Fruit fly (Drosophila melanogaster) whole organism, embryonic: ENCODE measurements around the gene mrva.
A peak's percentile ranks its signal among the peaks of the same experiment; 100 is the strongest.

Experiments
- Aef1 ChIP-seq: fragments of 200-800 bp; sonication (Bioruptor generic); IDR thresholded peaks from 3 replicates; pipeline ENCODE4 v1.3.6; 2022; ENCODE audit warnings: missing biosample characterization, missing genetic modification characterization
- Atf6 ChIP-seq: fragments of 200-800 bp; sonication (Bioruptor generic); IDR thresholded peaks from 2 replicates; pipeline ENCODE4 v1.3.6; 2022; ENCODE audit warnings: missing biosample characterization, missing genetic modification characterization
- CG10462 ChIP-seq: fragments of 200-800 bp; sonication (Bioruptor generic); optimal IDR thresholded peaks from 2 replicates; lab custom pipeline; 2016; ENCODE audit warnings: missing biosample characterization, missing genetic modification characterization
- CG1233 ChIP-seq: fragments of 200-800 bp; sonication (Bioruptor generic); optimal IDR thresholded peaks from 4 replicates; lab custom pipeline; 2018; ENCODE audit warnings: missing biosample characterization, mild to moderate bottlenecking, missing genetic modification characterization
- CG13123 ChIP-seq: fragments of 200-800 bp; sonication (Bioruptor generic); optimal IDR thresholded peaks from 2 replicates; lab custom pipeline; 2016; ENCODE audit warnings: missing biosample characterization, missing genetic modification characterization
- CG13287 ChIP-seq: fragments of 200-800 bp; sonication (Bioruptor generic); IDR thresholded peaks from 2 replicates; pipeline ENCODE4 v1.3.6; 2022; ENCODE audit warnings: missing biosample characterization, missing genetic modification characterization; ENCODE audit not compliant: partially characterized antibody
- CG14710 ChIP-seq: fragments of 200-800 bp; sonication (Bioruptor generic); optimal IDR thresholded peaks from 3 replicates; lab custom pipeline; 2019; ENCODE audit warnings: missing biosample characterization, mild to moderate bottlenecking, missing genetic modification characterization, moderate library complexity
- CG15514 ChIP-seq: fragments of 200-800 bp; sonication (Bioruptor generic); optimal IDR thresholded peaks from 3 replicates; lab custom pipeline; 2017; ENCODE audit warnings: missing biosample characterization, missing genetic modification characterization, mild to moderate bottlenecking, moderate library complexity, missing genetic modification reagents
- CG1602 ChIP-seq: fragments of 200-800 bp; sonication (Bioruptor generic); optimal IDR thresholded peaks from 3 replicates; lab custom pipeline; 2016; ENCODE audit warnings: missing biosample characterization, missing genetic modification characterization
- CG2202 ChIP-seq: fragments of 200-800 bp; sonication (Bioruptor generic); optimal IDR thresholded peaks from 2 replicates; lab custom pipeline; 2018; ENCODE audit warnings: missing biosample characterization, mild to moderate bottlenecking, missing genetic modification characterization
- CG2875 ChIP-seq: fragments of 200-800 bp; sonication (Bioruptor generic); optimal IDR thresholded peaks from 2 replicates; lab custom pipeline; 2017; ENCODE audit warnings: missing biosample characterization, mild to moderate bottlenecking, missing genetic modification characterization, missing genetic modification reagents
- CG31441 ChIP-seq: fragments of 200-800 bp; sonication (Bioruptor generic); IDR thresholded peaks from 2 replicates; pipeline ENCODE4 v1.3.6; 2022; ENCODE audit warnings: missing biosample characterization, missing genetic modification characterization
- CG3281 ChIP-seq: fragments of 200-800 bp; sonication (Bioruptor generic); optimal IDR thresholded peaks from 3 replicates; lab custom pipeline; 2017; ENCODE audit warnings: missing biosample characterization, mild to moderate bottlenecking, missing genetic modification characterization
- CG33557 ChIP-seq: fragments of 200-800 bp; sonication (Bioruptor generic); optimal IDR thresholded peaks from 2 replicates; lab custom pipeline; 2019; ENCODE audit warnings: missing biosample characterization, mild to moderate bottlenecking, missing genetic modification characterization, moderate library complexity
- CG6765 ChIP-seq: fragments of 200-800 bp; sonication (Bioruptor generic); optimal IDR thresholded peaks from 3 replicates; lab custom pipeline; 2017; ENCODE audit warnings: missing biosample characterization, mild to moderate bottlenecking, missing genetic modification characterization
- CG7745 ChIP-seq: fragments of 200-800 bp; sonication (Bioruptor generic); optimal IDR thresholded peaks from 2 replicates; lab custom pipeline; 2018; ENCODE audit warnings: missing biosample characterization, mild to moderate bottlenecking, missing genetic modification characterization, moderate library complexity
- CG7928 ChIP-seq: fragments of 200-800 bp; sonication (Bioruptor generic); optimal IDR thresholded peaks from 2 replicates; lab custom pipeline; 2017; ENCODE audit warnings: missing biosample characterization, mild to moderate bottlenecking, missing genetic modification characterization
- Deaf1 ChIP-seq: fragments of 200-800 bp; optimal IDR thresholded peaks from 3 replicates; lab custom pipeline; 2019; ENCODE audit warnings: missing biosample characterization, mild to moderate bottlenecking, missing genetic modification characterization, moderate library complexity
- Dfd ChIP-seq, 2 experiments: fragments of >200 bp; optimal IDR thresholded peaks; 2 replicates each; lab custom pipeline; 2017; ENCODE audit warnings: missing biosample characterization in 2 of 2, missing genetic modification characterization in 2 of 2
- Doc3 ChIP-seq: fragments of 200-800 bp; sonication (Bioruptor generic); IDR thresholded peaks from 3 replicates; pipeline ENCODE4 v1.3.6; 2022; ENCODE audit warnings: missing biosample characterization, missing genetic modification characterization; ENCODE audit not compliant: partially characterized antibody
- Dp ChIP-seq: fragments of 200-800 bp; sonication (Bioruptor generic); optimal IDR thresholded peaks from 2 replicates; lab custom pipeline; 2018; ENCODE audit warnings: missing biosample characterization, mild to moderate bottlenecking, missing genetic modification characterization, moderate library complexity
- Drgx ChIP-seq: fragments of 200-800 bp; sonication (Bioruptor generic); IDR thresholded peaks from 2 replicates; pipeline ENCODE4 v1.3.6; 2022; ENCODE audit warnings: missing biosample characterization, missing genetic modification characterization
- Ets97D ChIP-seq: fragments of 200-800 bp; sonication (Bioruptor generic); optimal IDR thresholded peaks from 3 replicates; lab custom pipeline; 2016; ENCODE audit warnings: missing biosample characterization, missing genetic modification characterization
- HLH4C ChIP-seq: fragments of 200-800 bp; sonication (Bioruptor generic); IDR thresholded peaks from 3 replicates; pipeline ENCODE4 v1.3.6; 2022; ENCODE audit warnings: missing biosample characterization, missing genetic modification characterization; ENCODE audit not compliant: partially characterized antibody
- Lpt ChIP-seq: fragments of >200 bp; optimal IDR thresholded peaks from 2 replicates; lab custom pipeline; 2018; ENCODE audit warnings: missing biosample characterization, missing genetic modification characterization
- Mrtf ChIP-seq: fragments of 200-800 bp; sonication (Bioruptor generic); IDR thresholded peaks from 3 replicates; pipeline ENCODE4 v1.3.6; 2022; ENCODE audit warnings: missing biosample characterization, missing genetic modification characterization
- NFAT ChIP-seq: fragments of 200-800 bp; sonication (Bioruptor generic); IDR thresholded peaks from 2 replicates; pipeline ENCODE4 v1.3.6; 2022; ENCODE audit warnings: missing biosample characterization, missing genetic modification characterization
- Scr ChIP-seq: fragments of 200-800 bp; sonication (Bioruptor generic); IDR thresholded peaks from 2 replicates; pipeline ENCODE4 v1.3.6; 2022; ENCODE audit warnings: missing biosample characterization, missing genetic modification characterization; ENCODE audit not compliant: partially characterized antibody
- croc ChIP-seq: fragments of 200-800 bp; sonication (Bioruptor generic); conservative IDR thresholded peaks from 3 replicates; pipeline ENCODE4 v1.3.6; 2022; ENCODE audit warnings: missing biosample characterization, missing genetic modification characterization
- cwo ChIP-seq: fragments of 200-800 bp; sonication (Bioruptor generic); optimal IDR thresholded peaks from 3 replicates; lab custom pipeline; 2017; ENCODE audit warnings: missing biosample characterization, missing genetic modification characterization, mild to moderate bottlenecking, moderate library complexity, missing genetic modification reagents
- dimm ChIP-seq: fragments of 200-800 bp; sonication (Bioruptor generic); IDR thresholded peaks from 2 replicates; pipeline ENCODE4 v1.3.6; 2022; ENCODE audit warnings: missing biosample characterization, missing genetic modification characterization
- exex ChIP-seq: fragments of 200-800 bp; sonication (Bioruptor generic); optimal IDR thresholded peaks from 4 replicates; lab custom pipeline; 2018; ENCODE audit warnings: missing biosample characterization, mild to moderate bottlenecking, missing genetic modification characterization, moderate library complexity
- gcm2 ChIP-seq: fragments of 200-800 bp; sonication (Bioruptor generic); optimal IDR thresholded peaks from 2 replicates; lab custom pipeline; 2016; ENCODE audit warnings: missing biosample characterization, missing genetic modification characterization
- gfzf ChIP-seq: fragments of 200-800 bp; sonication (Bioruptor generic); optimal IDR thresholded peaks from 2 replicates; lab custom pipeline; 2016; ENCODE audit warnings: missing biosample characterization, mild to moderate bottlenecking, missing genetic modification characterization, moderate library complexity
- ind ChIP-seq: fragments of 200-800 bp; sonication (Bioruptor generic); optimal IDR thresholded peaks from 3 replicates; lab custom pipeline; 2016; ENCODE audit warnings: missing biosample characterization, missing genetic modification characterization
- lbe ChIP-seq: fragments of 200-800 bp; sonication (Bioruptor generic); optimal IDR thresholded peaks from 2 replicates; lab custom pipeline; 2016; ENCODE audit warnings: missing biosample characterization, mild to moderate bottlenecking, missing genetic modification characterization
- mirr ChIP-seq: fragments of 200-800 bp; sonication (Bioruptor generic); optimal IDR thresholded peaks from 3 replicates; lab custom pipeline; 2018; ENCODE audit warnings: missing biosample characterization, mild to moderate bottlenecking, missing genetic modification characterization
- mld ChIP-seq: fragments of 200-800 bp; sonication (Bioruptor generic); IDR thresholded peaks from 3 replicates; pipeline ENCODE4 v1.3.6; 2022; ENCODE audit warnings: missing biosample characterization, missing genetic modification characterization; ENCODE audit not compliant: partially characterized antibody
- pb ChIP-seq: fragments of 200-800 bp; sonication (Bioruptor generic); optimal IDR thresholded peaks from 3 replicates; lab custom pipeline; 2016; ENCODE audit warnings: missing biosample characterization, missing genetic modification characterization
- rib ChIP-seq: fragments of 200-800 bp; sonication (Bioruptor generic); IDR thresholded peaks from 2 replicates; pipeline ENCODE4 v1.3.6; 2022; ENCODE audit warnings: missing biosample characterization, missing genetic modification characterization
- scrt ChIP-seq: fragments of 200-800 bp; sonication (Bioruptor generic); optimal IDR thresholded peaks from 2 replicates; lab custom pipeline; 2018; ENCODE audit warnings: missing biosample characterization, mild to moderate bottlenecking, missing genetic modification characterization, moderate library complexity
- slou ChIP-seq: fragments of 200-800 bp; sonication (Bioruptor generic); optimal IDR thresholded peaks from 3 replicates; lab custom pipeline; 2016; ENCODE audit warnings: missing biosample characterization, missing genetic modification characterization
- sna ChIP-seq: fragments of 200-800 bp; sonication (Bioruptor generic); IDR thresholded peaks from 2 replicates; pipeline ENCODE4 v1.3.6; 2022; ENCODE audit warnings: missing biosample characterization, missing genetic modification characterization; ENCODE audit not compliant: partially characterized antibody
- ssp ChIP-seq: fragments of 200-800 bp; sonication (Bioruptor generic); IDR thresholded peaks from 2 replicates; pipeline ENCODE4 v1.3.6; 2022; ENCODE audit warnings: missing biosample characterization, missing genetic modification characterization
- tna ChIP-seq: fragments of 200-800 bp; sonication (Bioruptor generic); IDR thresholded peaks from 2 replicates; pipeline ENCODE4 v1.3.6; 2022; ENCODE audit warnings: missing biosample characterization, missing genetic modification characterization; ENCODE audit not compliant: partially characterized antibody
- vnd ChIP-seq: fragments of 200-800 bp; sonication (Bioruptor generic); IDR thresholded peaks from 3 replicates; pipeline ENCODE4 v1.3.6; 2022; ENCODE audit warnings: missing biosample characterization, missing genetic modification characterization; ENCODE audit not compliant: partially characterized antibody
- zen2 ChIP-seq: fragments of 200-800 bp; sonication (Bioruptor generic); IDR thresholded peaks from 3 replicates; pipeline ENCODE4 v1.3.6; 2022; ENCODE audit warnings: missing biosample characterization, missing genetic modification characterization; ENCODE audit not compliant: partially characterized antibody
- zf30C ChIP-seq: fragments of 200-800 bp; sonication (Bioruptor generic); optimal IDR thresholded peaks from 3 replicates; lab custom pipeline; 2018; ENCODE audit warnings: missing biosample characterization, mild to moderate bottlenecking, missing genetic modification characterization

mrva gene

dm6 chr3L:7367798-7368678 is 39.4 kb upstream of the mrva start (continued):
- no peak for TF ChIP-seq CG2875 (GFP tag; lab: Kevin White, UChicago)
- TF ChIP-seq zf30C = peak; percentile 48
- TF ChIP-seq CG15514 (GFP tag; lab: Kevin White, UChicago) = peak; percentile 34
- TF ChIP-seq Ets97D (GFP tag; lab: Kevin White, UChicago) = peak; percentile 1
- no peak for TF ChIP-seq scrt (GFP tag; lab: Kevin White, UChicago)
- TF ChIP-seq pb (GFP tag; lab: Kevin White, UChicago) = no peak
- no peak for TF ChIP-seq Dp
- no peak for TF ChIP-seq gfzf
- peak; percentile 42 for TF ChIP-seq CG31441
- peak; percentile 68 for TF ChIP-seq CG3281
- TF ChIP-seq CG2202 (tag; lab: Kevin White, UChicago) = no peak
- TF ChIP-seq dimm = no peak
- TF ChIP-seq Lpt = no peak
- TF ChIP-seq Dfd (GFP tag; optimal IDR thresholded peaks at IDR 0.05; lab: Kevin White, UChicago) = no peak
- no peak for TF ChIP-seq tna (GFP tag; lab: Robert Waterston, UW)
- TF ChIP-seq CG7928 = no peak
- TF ChIP-seq CG14710 (tag; lab: Kevin White, UChicago) = no peak
- no peak; the same call in 2 of the 3 replicates for TF ChIP-seq HLH4C (GFP tag; lab: Robert Waterston, UW)
- no peak for TF ChIP-seq CG13123 (GFP tag; lab: Kevin White, UChicago)
- TF ChIP-seq CG6765 (GFP tag; lab: Kevin White, UChicago) = no peak
- TF ChIP-seq CG10462 (GFP tag; lab: Kevin White, UChicago) = no peak
- no peak for TF ChIP-seq CG1233
- no peak for TF ChIP-seq sna (GFP tag; lab: Robert Waterston, UW)
- TF ChIP-seq slou = no peak
- no peak for TF ChIP-seq CG1602 (GFP tag; lab: Kevin White, UChicago)
- no peak for TF ChIP-seq Mrtf (GFP tag; lab: Robert Waterston, UW)
- no peak for TF ChIP-seq Aef1 (GFP tag; lab: Robert Waterston, UW)
- TF ChIP-seq Atf6 = peak; percentile 50; the same call in 1 of the 2 replicates
- TF ChIP-seq mld (GFP tag; lab: Robert Waterston, UW) = no peak
- no peak for TF ChIP-seq Doc3 (GFP tag; lab: Robert Waterston, UW)
- no peak for TF ChIP-seq CG33557 (GFP tag; lab: Kevin White, UChicago)
- no peak for TF ChIP-seq ind (GFP tag; lab: Kevin White, UChicago)
- no peak for TF ChIP-seq Drgx (GFP tag; lab: Robert Waterston, UW)
- peak; percentile 30 for TF ChIP-seq lbe
- TF ChIP-seq vnd (GFP tag; lab: Robert Waterston, UW) = 0 out of 3 replicates have a peak, but pooled peaks have one; percentile 28
- no peak for TF ChIP-seq gcm2 (GFP tag; lab: Kevin White, UChicago)
- no peak for TF ChIP-seq Scr
- peak; percentile 67 for TF ChIP-seq rib
- TF ChIP-seq CG7745 (tag; lab: Kevin White, UChicago) = no peak
- TF ChIP-seq mirr (GFP tag; lab: Kevin White, UChicago) = peak; percentile 94
- TF ChIP-seq NFAT (GFP tag; lab: Robert Waterston, UW) = no peak
- no peak for TF ChIP-seq Deaf1 (tag; lab: Kevin White, UChicago)
- TF ChIP-seq zen2 = no peak
- TF ChIP-seq CG13287 (GFP tag; lab: Robert Waterston, UW) = 0 out of 2 replicates have a peak, but pooled peaks have one; percentile 17
- TF ChIP-seq ssp = no peak
- TF ChIP-seq exex (tag; lab: Kevin White, UChicago) = peak; percentile 88
- peak; percentile 24 for TF ChIP-seq cwo (GFP tag; lab: Kevin White, UChicago)
- no peak for TF ChIP-seq croc (GFP tag; lab: Robert Waterston, UW)
